Fruit fly (Drosophila melanogaster) Kc167 (cell line): ENCODE results near the gene CG32625.

Experiments
- Myc ChIP-seq: fragments of >200 bp; optimal IDR thresholded peaks from 2 replicates; lab custom pipeline; 2017; ENCODE audit warnings: missing external identifiers
- h ChIP-seq: fragments of >200 bp; optimal IDR thresholded peaks from 3 replicates; lab custom pipeline; 2018; ENCODE audit warnings: missing external identifiers
- insv ChIP-seq: fragments of >200 bp; optimal IDR thresholded peaks from 3 replicates; lab custom pipeline; 2018; ENCODE audit warnings: missing external identifiers
- ttk ChIP-seq: sonication (Bioruptor generic); optimal IDR thresholded peaks from 2 replicates; lab custom pipeline; 2017; ENCODE audit warnings: missing external identifiers

DNA sequence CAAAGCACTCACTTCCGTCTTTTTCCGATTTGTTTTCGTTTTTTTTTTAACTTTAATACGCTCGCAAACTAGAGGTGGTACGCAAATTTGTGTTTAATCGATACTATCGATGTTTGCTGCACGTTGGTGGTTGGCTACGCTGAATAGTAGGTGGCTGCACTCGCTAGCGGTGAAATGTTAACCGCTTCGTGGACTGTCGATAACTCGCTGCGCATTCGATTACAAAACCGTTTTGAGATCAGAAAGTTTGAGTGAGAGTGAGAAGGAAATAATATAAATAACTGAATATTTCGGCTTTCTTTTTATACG is 20.5 kb downstream of the CG32625 start, which contains the start of gene g:
- TF ChIP-seq ttk (lab: Kevin White, UChicago) (no peak), h (lab: Kevin White, UChicago) (no peak), insv (lab: Kevin White, UChicago) (no peak), Myc (no peak)
